Worm (Caenorhabditis elegans) whole organism, L4 larva: ENCODE data around the gene C14A4.9.

Source experiments
- F37D6.2 ChIP-seq: sonication (generic microtip); optimal IDR thresholded peaks from 2 replicates; lab custom pipeline; 2016; ENCODE audit warnings: mild to moderate bottlenecking, missing genetic modification characterization, missing compliant biosample characterization
- Y75B8A.6 ChIP-seq: fragments of 200-800 bp; sonication (Bioruptor generic); IDR thresholded peaks from 2 replicates; pipeline ENCODE4 v1.3.6; 2022; ENCODE audit warnings: missing genetic modification reagents, missing genetic modification characterization, missing compliant biosample characterization
- aly-2 ChIP-seq: sonication (generic microtip); optimal IDR thresholded peaks from 2 replicates; lab custom pipeline; 2018; ENCODE audit warnings: missing biosample characterization, missing genetic modification characterization
- attf-4 ChIP-seq: sonication (generic microtip); optimal IDR thresholded peaks from 3 replicates; lab custom pipeline; 2017; ENCODE audit warnings: missing biosample characterization, missing genetic modification characterization
- daf-12 ChIP-seq: fragments of 150-350 bp; optimal IDR thresholded peaks from 2 replicates; lab custom pipeline; 2014; ENCODE audit warnings: missing biosample characterization, missing genetic modification reagents, missing genetic modification characterization
- daf-16 ChIP-seq, 3 experiments: sonication (generic microtip); optimal IDR thresholded peaks; 2 replicates each; lab custom pipeline; 2016 to 2017; ENCODE audit warnings: missing genetic modification characterization in 3 of 3, missing genetic modification reagents in 3 of 3, mild to moderate bottlenecking in 2 of 3, missing compliant biosample characterization in 2 of 3, missing biosample characterization in 1 of 3, moderate library complexity in 1 of 3
- dmd-6 ChIP-seq: fragments of 200-800 bp; sonication (Bioruptor generic); IDR thresholded peaks from 2 replicates; pipeline ENCODE4 v1.3.6; 2022; ENCODE audit warnings: missing genetic modification reagents, missing genetic modification characterization, missing compliant biosample characterization
- duxl-1 ChIP-seq: sonication (generic microtip); optimal IDR thresholded peaks from 2 replicates; lab custom pipeline; 2016; ENCODE audit warnings: mild to moderate bottlenecking, missing genetic modification characterization, moderate library complexity, missing compliant biosample characterization; ENCODE audit not compliant: poor library complexity
- dve-1 ChIP-seq: sonication (generic microtip); optimal IDR thresholded peaks from 2 replicates; lab custom pipeline; 2017; ENCODE audit warnings: antibody characterized with exemption, mild to moderate bottlenecking, missing genetic modification characterization, missing compliant biosample characterization; ENCODE audit not compliant: insufficient read depth
- hlh-11 ChIP-seq: fragments of 200-800 bp; sonication (Bioruptor generic); optimal IDR thresholded peaks from 2 replicates; lab custom pipeline; 2018; ENCODE audit warnings: mild to moderate bottlenecking, missing genetic modification characterization, missing compliant biosample characterization
- hmg-1.1 ChIP-seq: fragments of 200-800 bp; sonication (Bioruptor generic); IDR thresholded peaks from 2 replicates; pipeline ENCODE4 v1.3.6; 2022; ENCODE audit warnings: missing genetic modification reagents, missing genetic modification characterization, missing compliant biosample characterization
- jun-1 ChIP-seq: fragments of 150-350 bp; optimal IDR thresholded peaks from 2 replicates; lab custom pipeline; 2014; ENCODE audit warnings: missing biosample characterization, missing genetic modification reagents, missing genetic modification characterization
- lin-1 ChIP-seq: fragments of 200-800 bp; sonication (Bioruptor generic); IDR thresholded peaks from 2 replicates; pipeline ENCODE4 v1.3.6; 2022; ENCODE audit warnings: missing genetic modification reagents, missing genetic modification characterization, missing compliant biosample characterization
- lin-15B ChIP-seq: fragments of 150-350 bp; sonication (generic microtip); optimal IDR thresholded peaks from 3 replicates; lab custom pipeline; 2014; ENCODE audit warnings: missing biosample characterization, missing genetic modification characterization
- madf-5 ChIP-seq, 2 experiments: fragments of 200-800 bp; sonication (Bioruptor generic); IDR thresholded peaks; 2 replicates each; pipeline ENCODE4 v1.3.6; 2022; ENCODE audit warnings: missing compliant biosample characterization in 2 of 2, missing genetic modification characterization in 2 of 2
- madf-9 ChIP-seq: fragments of 200-800 bp; sonication (Bioruptor generic); conservative IDR thresholded peaks from 2 replicates; pipeline ENCODE4 v1.3.6; 2022; ENCODE audit warnings: missing genetic modification reagents, missing genetic modification characterization, missing compliant biosample characterization
- mdl-1 ChIP-seq, 2 experiments: fragments of 150-350 bp in 1 of 2; sonication (generic microtip) in 1 of 2; optimal IDR thresholded peaks; 2 replicates each; lab custom pipeline; 2014 to 2017; ENCODE audit warnings: missing biosample characterization in 2 of 2, missing genetic modification characterization in 2 of 2
- mdt-29 ChIP-seq: fragments of 200-800 bp; sonication (Bioruptor generic); IDR thresholded peaks from 2 replicates; pipeline ENCODE4 v1.3.6; 2022; ENCODE audit warnings: missing genetic modification reagents, missing genetic modification characterization, missing compliant biosample characterization
- mes-2 ChIP-seq: sonication (generic microtip); optimal IDR thresholded peaks from 2 replicates; lab custom pipeline; 2016; ENCODE audit warnings: missing genotype, mild to moderate bottlenecking, missing genetic modification characterization, missing compliant biosample characterization; ENCODE audit not compliant: poor library complexity, severe bottlenecking
- mxl-3 ChIP-seq: fragments of 200-800 bp; sonication (Bioruptor generic); optimal IDR thresholded peaks from 2 replicates; lab custom pipeline; 2018; ENCODE audit warnings: mild to moderate bottlenecking, missing genetic modification characterization, missing compliant biosample characterization
- nhr-10 ChIP-seq: fragments of 150-350 bp; optimal IDR thresholded peaks from 2 replicates; lab custom pipeline; 2014; ENCODE audit warnings: missing biosample characterization, missing genetic modification characterization
- nhr-111 ChIP-seq: fragments of 200-800 bp; sonication (Bioruptor generic); optimal IDR thresholded peaks from 2 replicates; lab custom pipeline; 2018; ENCODE audit warnings: mild to moderate bottlenecking, missing genetic modification characterization, missing compliant biosample characterization
- nhr-25 ChIP-seq: sonication (generic microtip); optimal IDR thresholded peaks from 2 replicates; lab custom pipeline; 2017; ENCODE audit warnings: missing genetic modification characterization, mild to moderate bottlenecking, missing compliant biosample characterization, antibody characterized with exemption, moderate library complexity, borderline replicate concordance; ENCODE audit not compliant: insufficient read depth
- nhr-28 ChIP-seq: fragments of 150-350 bp; optimal IDR thresholded peaks from 2 replicates; lab custom pipeline; 2014; ENCODE audit warnings: missing biosample characterization, missing genetic modification characterization
- nhr-77 ChIP-seq: fragments of 150-350 bp; optimal IDR thresholded peaks from 2 replicates; lab custom pipeline; 2014; ENCODE audit warnings: missing biosample characterization, missing genetic modification characterization
- pqm-1 ChIP-seq: sonication (generic microtip); optimal IDR thresholded peaks from 2 replicates; lab custom pipeline; 2017; ENCODE audit warnings: missing biosample characterization, missing genetic modification characterization
- rbr-2 ChIP-seq: sonication (generic microtip); optimal IDR thresholded peaks from 2 replicates; lab custom pipeline; 2016; ENCODE audit warnings: missing genotype, missing genetic modification characterization, missing compliant biosample characterization
- sdz-12 ChIP-seq: fragments of 200-800 bp; sonication (Bioruptor generic); optimal IDR thresholded peaks from 2 replicates; lab custom pipeline; 2018; ENCODE audit warnings: mild to moderate bottlenecking, missing genetic modification characterization, missing compliant biosample characterization
- spr-1 ChIP-seq: sonication (generic microtip); optimal IDR thresholded peaks from 2 replicates; lab custom pipeline; 2016; ENCODE audit warnings: mild to moderate bottlenecking, missing genetic modification characterization, missing compliant biosample characterization
- unc-130 ChIP-seq: sonication (generic microtip); optimal IDR thresholded peaks from 2 replicates; lab custom pipeline; 2016; ENCODE audit warnings: missing genetic modification reagents, missing genetic modification characterization, missing compliant biosample characterization
- unc-62 ChIP-seq, 3 experiments: fragments of 150-350 bp in 1 of 3; sonication (generic microtip); optimal IDR thresholded peaks in 2 of 3; peaks in 1 of 3; 1 replicate in 1 of 3; 2 replicates in 2 of 3; lab custom pipeline; 2014 to 2017; ENCODE audit warnings: missing biosample characterization in 3 of 3, missing genetic modification characterization in 3 of 3, missing genetic modification reagents in 3 of 3, missing genotype in 1 of 3
- vab-7 ChIP-seq: fragments of 200-800 bp; sonication (Bioruptor generic); IDR thresholded peaks from 2 replicates; pipeline ENCODE4 v1.3.6; 2022; ENCODE audit warnings: missing genetic modification reagents, missing genetic modification characterization, missing compliant biosample characterization
- zag-1 ChIP-seq: fragments of 150-350 bp; optimal IDR thresholded peaks from 2 replicates; lab custom pipeline; 2014; ENCODE audit warnings: missing biosample characterization, missing genetic modification characterization
- zfp-3 ChIP-seq: fragments of 200-800 bp; sonication (Bioruptor generic); conservative IDR thresholded peaks from 2 replicates; pipeline ENCODE4 v1.3.6; 2022; ENCODE audit warnings: missing genetic modification reagents, missing genetic modification characterization, missing compliant biosample characterization

C14A4.9 gene

ce11 chrII:10594312-10594711, 4.8 kb upstream of the C14A4.9 start:
- no peak for TF ChIP-seq lin-1 (GFP tag; lab: Robert Waterston, UW)
- no peak for TF ChIP-seq lin-15B (tag; lab: Kevin White, UChicago)
- TF ChIP-seq mxl-3 (GFP tag; lab: Kevin White, UChicago): no peak
- no peak for TF ChIP-seq nhr-77
- TF ChIP-seq, all 104 proteins: peak for 0

- TF ChIP-seq duxl-1 (tag; lab: Kevin White, UChicago) (no peak), jun-1 (tag; lab: Kevin White, UChicago) (no peak), nhr-111 (no peak), pqm-1 (tag; lab: Kevin White, UChicago) (peak; percentile 88), rbr-2 (tag; lab: Kevin White, UChicago) (no peak), daf-12 (no peak), F37D6.2 (tag; lab: Kevin White, UChicago) (no peak), nhr-77 (no peak), dmd-6 (GFP tag; lab: Robert Waterston, UW) (peak; percentile 47; the same call in 1 of the 2 replicates), hmg-1.1 (GFP tag; lab: Robert Waterston, UW) (no peak), mdl-1 (tag; optimal IDR thresholded peaks at IDR 0.05; lab: Kevin White, UChicago) (no peak), hlh-11 (peak; percentile 43), dve-1 (peak; percentile 79), sdz-12 (no peak), aly-2 (no peak), unc-130 (GFP tag; lab: Kevin White, UChicago) (no peak), daf-16 (GFP tag; optimal IDR thresholded peaks at IDR 0.05; lab: Kevin White, UChicago) (no peak), daf-16 (tag; optimal IDR thresholded peaks at IDR 0.05; lab: Kevin White, UChicago) (peak; percentile 76), spr-1 (tag; lab: Kevin White, UChicago) (no peak), Y75B8A.6 (GFP tag; lab: Robert Waterston, UW) (no peak), nhr-28 (tag; lab: Kevin White, UChicago) (peak; percentile 81), mes-2 (tag; lab: Kevin White, UChicago) (peak; percentile 35), madf-9 (GFP tag; lab: Robert Waterston, UW) (no peak), zag-1 (tag; lab: Kevin White, UChicago) (no peak), mdt-29 (GFP tag; lab: Robert Waterston, UW) (no peak), attf-4 (no peak), vab-7 (no peak), zfp-3 (GFP tag; lab: Robert Waterston, UW) (no peak)
Observed at ce11 chrII:10594758-10595157, 4.4 kb upstream of the C14A4.9 start, which contains the start of gene C14A4.6. C14A4.6 (minus strand) TSS chrII:10594776.

ce11 chrII:10596462-10596861, 2.7 kb upstream of the C14A4.9 start, which contains the start of gene C14A4.7:
C14A4.7 (minus strand) TSS chrII:10596562.
- peak; percentile 9 for TF ChIP-seq dve-1
- peak; percentile 21 for TF ChIP-seq pqm-1 (tag; lab: Kevin White, UChicago)
- no peak for TF ChIP-seq nhr-10 (tag; lab: Kevin White, UChicago)

ce11 chrII:10598039-10598438, 1.1 kb upstream of the C14A4.9 start, which contains the start of gene C14A4.8:
C14A4.8 (minus strand) TSS chrII:10598139.
- TF ChIP-seq nhr-25 (tag; lab: Kevin White, UChicago): no peak
- TF ChIP-seq madf-5 (GFP tag; IDR thresholded peaks at IDR 0.05; lab: Robert Waterston, UW): no peak
- TF ChIP-seq hmg-1.1 (GFP tag; lab: Robert Waterston, UW): no peak
- peak in 1 of 2 experiments; percentile 83 for TF ChIP-seq unc-62 (GFP tag; optimal IDR thresholded peaks at IDR 0.05 in 1 of 2; lab: Kevin White, UChicago)
- no peak for TF ChIP-seq unc-62 (tag; optimal IDR thresholded peaks at IDR 0.05; lab: Kevin White, UChicago)
